Worm (Caenorhabditis elegans) whole organism, young adult: ENCODE data around the gene T10B5.4.

Source experiments
- C17E4.6 ChIP-seq: fragments of 200-800 bp; sonication (Bioruptor generic); IDR thresholded peaks from 2 replicates; pipeline ENCODE4 v1.3.6; 2022; ENCODE audit warnings: missing genetic modification reagents, missing genetic modification characterization, missing compliant biosample characterization
- D2030.7 ChIP-seq: fragments of 200-800 bp; sonication (Bioruptor generic); IDR thresholded peaks from 2 replicates; pipeline ENCODE4 v1.3.6; 2022; ENCODE audit warnings: missing genetic modification reagents, missing genetic modification characterization, missing compliant biosample characterization
- F33H1.4 ChIP-seq: fragments of 200-800 bp; sonication (Bioruptor generic); IDR thresholded peaks from 2 replicates; pipeline ENCODE4 v1.3.6; 2022; ENCODE audit warnings: missing genetic modification reagents, missing genetic modification characterization, missing compliant biosample characterization
- F39B2.1 ChIP-seq: fragments of 200-800 bp; sonication (Bioruptor generic); IDR thresholded peaks from 2 replicates; pipeline ENCODE4 v1.3.6; 2022; ENCODE audit warnings: missing genetic modification reagents, missing genetic modification characterization, missing compliant biosample characterization
- F49E8.2 ChIP-seq: sonication (generic microtip); optimal IDR thresholded peaks from 3 replicates; lab custom pipeline; 2017; ENCODE audit warnings: missing genetic modification characterization, mild to moderate bottlenecking, missing compliant biosample characterization, antibody characterized with exemption, moderate library complexity; ENCODE audit not compliant: insufficient read depth
- F52B5.7 ChIP-seq: sonication (generic microtip); optimal IDR thresholded peaks from 2 replicates; lab custom pipeline; 2016; ENCODE audit warnings: mild to moderate bottlenecking, missing genetic modification characterization, missing compliant biosample characterization
- F55B11.4 ChIP-seq: sonication (generic microtip); optimal IDR thresholded peaks from 2 replicates; lab custom pipeline; 2016; ENCODE audit warnings: missing compliant biosample characterization, missing genetic modification characterization, borderline replicate concordance; ENCODE audit not compliant: insufficient read depth
- T26A5.8 ChIP-seq: sonication (generic microtip); optimal IDR thresholded peaks from 2 replicates; lab custom pipeline; 2016; ENCODE audit warnings: missing genetic modification characterization, missing compliant biosample characterization
- Y67H2A.10 ChIP-seq: fragments of 200-800 bp; sonication (Bioruptor generic); conservative IDR thresholded peaks from 2 replicates; pipeline ENCODE4 v1.3.6; 2022; ENCODE audit warnings: missing genetic modification reagents, missing genetic modification characterization, missing compliant biosample characterization
- akir-1 ChIP-seq: fragments of 200-800 bp; sonication (Bioruptor generic); optimal IDR thresholded peaks from 2 replicates; lab custom pipeline; 2018; ENCODE audit warnings: mild to moderate bottlenecking, missing genetic modification characterization, moderate library complexity, missing compliant biosample characterization
- atf-7 ChIP-seq: sonication (generic microtip); optimal IDR thresholded peaks from 2 replicates; lab custom pipeline; 2017; ENCODE audit warnings: mild to moderate bottlenecking, missing genetic modification characterization, missing compliant biosample characterization
- attf-5 ChIP-seq: fragments of 200-800 bp; sonication (Bioruptor generic); optimal IDR thresholded peaks from 2 replicates; lab custom pipeline; 2018; ENCODE audit warnings: mild to moderate bottlenecking, missing genetic modification characterization, missing compliant biosample characterization
- attf-6 ChIP-seq: fragments of 200-800 bp; sonication (Bioruptor generic); IDR thresholded peaks from 2 replicates; pipeline ENCODE4 v1.3.6; 2022; ENCODE audit warnings: missing genetic modification reagents, missing genetic modification characterization, missing compliant biosample characterization
- cebp-1 ChIP-seq, 2 experiments: fragments of 200-800 bp in 1 of 2; sonication (Bioruptor generic) in 1 of 2; sonication (generic microtip) in 1 of 2; IDR thresholded peaks in 1 of 2; optimal IDR thresholded peaks in 1 of 2; 2 replicates each; pipeline versions ENCODE4 v1.3.6 to Lab custom; 2017 to 2022; ENCODE audit warnings: missing compliant biosample characterization in 2 of 2, missing genetic modification characterization in 2 of 2, mild to moderate bottlenecking in 1 of 2, missing genetic modification reagents in 1 of 2, moderate library complexity in 1 of 2
- ceh-91 ChIP-seq: fragments of 200-800 bp; sonication (Bioruptor generic); IDR thresholded peaks from 2 replicates; pipeline ENCODE4 v1.3.6; 2022; ENCODE audit warnings: missing genetic modification reagents, missing genetic modification characterization, missing compliant biosample characterization
- chd-7 ChIP-seq: sonication (generic microtip); optimal IDR thresholded peaks from 2 replicates; lab custom pipeline; 2016; ENCODE audit warnings: mild to moderate bottlenecking, missing genetic modification characterization, moderate library complexity, missing compliant biosample characterization
- dox-1 ChIP-seq: fragments of 200-800 bp; sonication (Bioruptor generic); IDR thresholded peaks from 2 replicates; pipeline ENCODE4 v1.3.6; 2022; ENCODE audit warnings: missing genetic modification reagents, missing genetic modification characterization, missing compliant biosample characterization
- ets-4 ChIP-seq: fragments of 200-800 bp; sonication (Bioruptor generic); optimal IDR thresholded peaks from 2 replicates; lab custom pipeline; 2018; ENCODE audit warnings: mild to moderate bottlenecking, missing genetic modification characterization, missing compliant biosample characterization
- lin-26 ChIP-seq: fragments of 200-800 bp; sonication (Bioruptor generic); IDR thresholded peaks from 2 replicates; pipeline ENCODE4 v1.3.6; 2022; ENCODE audit warnings: missing genetic modification reagents, missing genetic modification characterization, missing compliant biosample characterization
- lin-35 ChIP-seq, 3 experiments: fragments of 150-350 bp in 2 of 3; sonication (generic microtip) in 1 of 3; optimal IDR thresholded peaks; 2 replicates each; lab custom pipeline; 2014 to 2018; ENCODE audit warnings: missing biosample characterization in 3 of 3, missing genetic modification characterization in 3 of 3, missing genetic modification reagents in 3 of 3
- lsl-1 ChIP-seq: fragments of 200-800 bp; sonication (Bioruptor generic); optimal IDR thresholded peaks from 2 replicates; lab custom pipeline; 2018; ENCODE audit warnings: mild to moderate bottlenecking, missing genetic modification characterization, moderate library complexity, missing compliant biosample characterization
- lsy-27 ChIP-seq: sonication (generic microtip); optimal IDR thresholded peaks from 2 replicates; lab custom pipeline; 2017; ENCODE audit warnings: missing genetic modification characterization, mild to moderate bottlenecking, missing compliant biosample characterization, antibody characterized with exemption, missing genotype, borderline replicate concordance; ENCODE audit not compliant: insufficient read depth
- madf-6 ChIP-seq: fragments of 200-800 bp; sonication (Bioruptor generic); IDR thresholded peaks from 2 replicates; pipeline ENCODE4 v1.3.6; 2022; ENCODE audit warnings: missing genetic modification reagents, missing genetic modification characterization, missing compliant biosample characterization
- madf-8 ChIP-seq: fragments of 200-800 bp; sonication (Bioruptor generic); conservative IDR thresholded peaks from 2 replicates; pipeline ENCODE4 v1.3.6; 2022; ENCODE audit warnings: missing genetic modification reagents, missing genetic modification characterization, missing compliant biosample characterization
- mcd-1 ChIP-seq: fragments of 200-800 bp; sonication (Bioruptor generic); IDR thresholded peaks from 2 replicates; pipeline ENCODE4 v1.3.6; 2022; ENCODE audit warnings: missing genetic modification reagents, missing genetic modification characterization, missing compliant biosample characterization
- mel-28 ChIP-seq: sonication (generic microtip); optimal IDR thresholded peaks from 2 replicates; lab custom pipeline; 2016; ENCODE audit warnings: borderline replicate concordance, mild to moderate bottlenecking, missing genetic modification characterization, missing compliant biosample characterization
- nfya-2 ChIP-seq: fragments of 200-800 bp; sonication (Bioruptor generic); IDR thresholded peaks from 2 replicates; pipeline ENCODE4 v1.3.6; 2022; ENCODE audit warnings: missing genetic modification reagents, missing genetic modification characterization, missing compliant biosample characterization
- nhr-179 ChIP-seq: sonication (generic microtip); optimal IDR thresholded peaks from 2 replicates; lab custom pipeline; 2016; ENCODE audit warnings: mild to moderate bottlenecking, missing genetic modification characterization, missing compliant biosample characterization
- nhr-80 ChIP-seq: sonication (generic microtip); optimal IDR thresholded peaks from 2 replicates; lab custom pipeline; 2016; ENCODE audit warnings: missing genetic modification characterization, missing compliant biosample characterization
- pha-4 ChIP-seq: fragments of 150-350 bp; sonication (generic microtip); optimal IDR thresholded peaks from 2 replicates; lab custom pipeline; 2014; ENCODE audit warnings: missing biosample characterization, missing genetic modification reagents, missing genetic modification characterization
- rcor-1 ChIP-seq: fragments of 200-800 bp; sonication (Bioruptor generic); IDR thresholded peaks from 2 replicates; pipeline ENCODE4 v1.3.6; 2022; ENCODE audit warnings: missing genetic modification reagents, missing genetic modification characterization, missing compliant biosample characterization
- rec-8 ChIP-seq, 2 experiments: sonication (generic microtip); optimal IDR thresholded peaks; 2 replicates each; lab custom pipeline; 2016; ENCODE audit warnings: mild to moderate bottlenecking in 2 of 2, missing genetic modification characterization in 2 of 2, missing genetic modification reagents in 2 of 2, missing genotype in 2 of 2, missing biosample characterization in 1 of 2, missing compliant biosample characterization in 1 of 2, moderate library complexity in 1 of 2
- rpc-1 ChIP-seq, 2 experiments: fragments of 150-350 bp in 1 of 2; sonication (generic microtip) in 1 of 2; optimal IDR thresholded peaks; 2 replicates each; lab custom pipeline; 2014 to 2018; ENCODE audit warnings: missing biosample characterization in 1 of 2, missing genetic modification characterization in 1 of 2, missing genetic modification reagents in 1 of 2, missing genotype in 1 of 2
- snpc-3.4 ChIP-seq: sonication (generic microtip); optimal IDR thresholded peaks from 2 replicates; lab custom pipeline; 2017; ENCODE audit warnings: missing genetic modification characterization, mild to moderate bottlenecking, missing compliant biosample characterization, antibody characterized with exemption, moderate library complexity, missing genotype, missing genetic modification reagents
- snpc-4 ChIP-seq, 5 experiments: fragments of 150-350 bp in 1 of 5; sonication (generic microtip) in 4 of 5; optimal IDR thresholded peaks; 2 replicates each; lab custom pipeline; 2014 to 2018; ENCODE audit warnings: missing genetic modification characterization in 5 of 5, missing biosample characterization in 3 of 5, antibody characterized with exemption in 2 of 5, mild to moderate bottlenecking in 2 of 5, missing compliant biosample characterization in 2 of 5, missing genotype in 2 of 5, moderate library complexity in 2 of 5, missing genetic modification reagents in 1 of 5
- somi-1 ChIP-seq: fragments of 200-800 bp; sonication (Bioruptor generic); optimal IDR thresholded peaks from 2 replicates; lab custom pipeline; 2018; ENCODE audit warnings: mild to moderate bottlenecking, missing genetic modification characterization, missing compliant biosample characterization
- tbp1 ChIP-seq: fragments of 200-800 bp; sonication (Bioruptor generic); optimal IDR thresholded peaks from 2 replicates; lab custom pipeline; 2018; ENCODE audit warnings: mild to moderate bottlenecking, missing genetic modification characterization, missing compliant biosample characterization
- tlf-1 ChIP-seq: fragments of 200-800 bp; sonication (Bioruptor generic); optimal IDR thresholded peaks from 2 replicates; lab custom pipeline; 2018; ENCODE audit warnings: mild to moderate bottlenecking, missing genetic modification characterization, missing compliant biosample characterization
- ztf-25 ChIP-seq: fragments of 200-800 bp; sonication (Bioruptor generic); IDR thresholded peaks from 2 replicates; pipeline ENCODE4 v1.3.6; 2022; ENCODE audit warnings: missing genetic modification reagents, missing genetic modification characterization, missing compliant biosample characterization
- ztf-26 ChIP-seq: sonication (generic microtip); optimal IDR thresholded peaks from 2 replicates; lab custom pipeline; 2017; ENCODE audit warnings: missing genetic modification characterization, missing compliant biosample characterization

Gene T10B5.4

ce11 chrV:1870515-1870940 lies 1.1 kb downstream of the T10B5.4 start (continued):
- no peak for TF ChIP-seq rpc-1 (optimal IDR thresholded peaks at IDR 0.05; lab: Kevin White, UChicago)
- no peak for TF ChIP-seq rpc-1 (tag; optimal IDR thresholded peaks at IDR 0.05; lab: Kevin White, UChicago)
- TF ChIP-seq ceh-91 (GFP tag; lab: Robert Waterston, UW): peak; percentile 78
- no peak for TF ChIP-seq akir-1 (GFP tag; lab: Kevin White, UChicago)
- TF ChIP-seq madf-6 (GFP tag; lab: Robert Waterston, UW): peak; percentile 70
- TF ChIP-seq ztf-25 (GFP tag; lab: Robert Waterston, UW): peak; percentile 19; the same call in 1 of the 2 replicates
- TF ChIP-seq snpc-4 (GFP tag; optimal IDR thresholded peaks at IDR 0.05; lab: Kevin White, UChicago): no peak
- peak in 2 of 4 experiments; percentile 2 to 9 for TF ChIP-seq snpc-4 (tag; optimal IDR thresholded peaks at IDR 0.05; lab: Kevin White, UChicago)
- no peak for TF ChIP-seq somi-1 (GFP tag; lab: Kevin White, UChicago)

ce11 chrV:1869682-1870081 lies 1.9 kb downstream of the T10B5.4 start, which contains the start of gene T10B5.3:
Gene T10B5.3, minus strand, starts transcription at chrV:1869782.
- TF ChIP-seq mcd-1 (GFP tag; lab: Robert Waterston, UW) (no peak), atf-7 (no peak), nhr-179 (tag; lab: Kevin White, UChicago) (no peak), rpc-1 (optimal IDR thresholded peaks at IDR 0.05; lab: Kevin White, UChicago) (no peak), rpc-1 (tag; optimal IDR thresholded peaks at IDR 0.05; lab: Kevin White, UChicago) (no peak), pha-4 (no peak), attf-6 (no peak), lsy-27 (tag; lab: Kevin White, UChicago) (no peak), madf-6 (GFP tag; lab: Robert Waterston, UW) (no peak), ztf-26 (tag; lab: Kevin White, UChicago) (no peak), Y67H2A.10 (GFP tag; lab: Robert Waterston, UW) (no peak), lin-35 (GFP tag; optimal IDR thresholded peaks at IDR 0.05; lab: Kevin White, UChicago) (no peak), attf-5 (GFP tag; lab: Kevin White, UChicago) (no peak), D2030.7 (GFP tag; lab: Robert Waterston, UW) (no peak), tbp1 (GFP tag; lab: Kevin White, UChicago) (no peak), mel-28 (tag; lab: Kevin White, UChicago) (no peak), rcor-1 (GFP tag; lab: Robert Waterston, UW) (no peak)
- TF ChIP-seq, all 124 proteins: peak for 0

ce11 chrV:1868596-1869263 lies 2.9 kb downstream of the T10B5.4 start, which contains the start of gene knl-3:
Gene knl-3, plus strand, starts transcription at chrV:1869213.
- TF ChIP-seq chd-7: peak; percentile 73
- no peak for TF ChIP-seq nhr-179 (tag; lab: Kevin White, UChicago)
- TF ChIP-seq attf-6: peak; percentile 84
- peak; percentile 85 for TF ChIP-seq lsl-1 (GFP tag; lab: Kevin White, UChicago)
- peak; percentile 64; the same call in 1 of the 2 replicates for TF ChIP-seq lin-26
- TF ChIP-seq F39B2.1 (GFP tag; lab: Robert Waterston, UW): 0 out of 2 replicates have a peak, but pooled peaks have one; percentile 47
- TF ChIP-seq F52B5.7 (tag; lab: Kevin White, UChicago): no peak
- TF ChIP-seq F33H1.4 (GFP tag; lab: Robert Waterston, UW): peak; percentile 84
- TF ChIP-seq T26A5.8 (tag; lab: Kevin White, UChicago): no peak
- peak; percentile 91 for TF ChIP-seq C17E4.6 (GFP tag; lab: Robert Waterston, UW)
- TF ChIP-seq ets-4 (GFP tag; lab: Kevin White, UChicago): no peak
- TF ChIP-seq F49E8.2: peak; percentile 79
- TF ChIP-seq lin-35 (GFP tag; optimal IDR thresholded peaks at IDR 0.05; lab: Kevin White, UChicago): peak; percentile 88 to 94 (median 94)
- TF ChIP-seq tbp1 (GFP tag; lab: Kevin White, UChicago): peak; percentile 72
- peak; percentile 95 for TF ChIP-seq D2030.7 (GFP tag; lab: Robert Waterston, UW)
- TF ChIP-seq tlf-1: peak; percentile 92
- TF ChIP-seq snpc-3.4 (tag; lab: Kevin White, UChicago): peak; percentile 96
- TF ChIP-seq cebp-1 (GFP tag; IDR thresholded peaks at IDR 0.05; lab: Robert Waterston, UW): no peak
- peak; percentile 88 for TF ChIP-seq cebp-1 (tag; optimal IDR thresholded peaks at IDR 0.05; lab: Kevin White, UChicago)
- TF ChIP-seq nhr-80 (tag; lab: Kevin White, UChicago): peak; percentile 42
- TF ChIP-seq Y67H2A.10 (GFP tag; lab: Robert Waterston, UW): peak; percentile 75
- no peak for TF ChIP-seq rec-8 (tag; optimal IDR thresholded peaks at IDR 0.05; lab: Kevin White, UChicago)
- no peak for TF ChIP-seq nfya-2 (GFP tag; lab: Robert Waterston, UW)
- peak; percentile 91 for TF ChIP-seq madf-8 (GFP tag; lab: Robert Waterston, UW)
- TF ChIP-seq dox-1 (GFP tag; lab: Robert Waterston, UW): peak; percentile 97
- TF ChIP-seq F55B11.4 (tag; lab: Kevin White, UChicago): no peak
